Worm (Caenorhabditis elegans): ENCODE data around the gene H17B01.2.
"Not testable (repeated sequence)": the region's sequence is repeated elsewhere in the genome, so short reads cannot be mapped to it uniquely, and the experiment has no call there.

The H17B01.2 gene

ce11 chrII:1441479-1441878, 28.9 kb upstream of the H17B01.2 start:
- no peak for TF ChIP-seq ztf-11 (tag; optimal IDR thresholded peaks at IDR 0.05)
- no peak for TF ChIP-seq pha-4 (tag; optimal IDR thresholded peaks at IDR 0.05)
- no peak for TF ChIP-seq nhr-12 (tag; optimal IDR thresholded peaks at IDR 0.05)
- TF ChIP-seq ces-1 (GFP tag; optimal IDR thresholded peaks at IDR 0.05): no peak
- TF ChIP-seq hlh-1 (tag; optimal IDR thresholded peaks at IDR 0.05): no peak
- TF ChIP-seq unc-62 (GFP tag; optimal IDR thresholded peaks at IDR 0.05): no peak
- TF ChIP-seq ceh-43 (GFP tag; optimal IDR thresholded peaks at IDR 0.05): no peak
- no peak for TF ChIP-seq flh-1 (GFP tag; optimal IDR thresholded peaks at IDR 0.05)
- TF ChIP-seq mep-1 (tag; optimal IDR thresholded peaks at IDR 0.05): no peak
- TF ChIP-seq sem-2 (GFP tag; optimal IDR thresholded peaks at IDR 0.05): no peak
- no peak for TF ChIP-seq snpc-4 (tag; optimal IDR thresholded peaks at IDR 0.05)
- no peak for TF ChIP-seq cnd-1 (tag; optimal IDR thresholded peaks at IDR 0.05)
- no peak for TF ChIP-seq sptf-1 (tag; optimal IDR thresholded peaks at IDR 0.05)
- TF ChIP-seq lsy-2 (tag; optimal IDR thresholded peaks at IDR 0.05): no peak
- no peak for TF ChIP-seq elt-1 (tag; optimal IDR thresholded peaks at IDR 0.05; ENCODE audit: borderline replicate concordance, insufficient read depth)
- no peak for TF ChIP-seq unc-120 (tag; optimal IDR thresholded peaks at IDR 0.05; ENCODE audit: poor library complexity, severe bottlenecking)
- no peak for TF ChIP-seq ceh-39 (tag; optimal IDR thresholded peaks at IDR 0.05)
- no peak for TF ChIP-seq blmp-1 (tag; optimal IDR thresholded peaks at IDR 0.05)
- no peak for TF ChIP-seq tbx-8 (GFP tag; optimal IDR thresholded peaks at IDR 0.05)
- no peak for TF ChIP-seq lin-32 (GFP tag; optimal IDR thresholded peaks at IDR 0.05)

ce11 chrII:1444911-1445310, 25.5 kb upstream of the H17B01.2 start, which contains the start of gene scl-17:
scl-17 (plus strand) TSS chrII:1445211.
- TF ChIP-seq tbx-8 (GFP tag; optimal IDR thresholded peaks at IDR 0.05) (no peak), nhr-28 (tag; optimal IDR thresholded peaks at IDR 0.05) (no peak)

- TF ChIP-seq tbx-8 (GFP tag; optimal IDR thresholded peaks at IDR 0.05); ceh-43 (GFP tag; optimal IDR thresholded peaks at IDR 0.05); nhr-28 (tag; optimal IDR thresholded peaks at IDR 0.05): not testable (repeated sequence)
Observed at ce11 chrII:1446696-1447293, 23.6 kb upstream of the H17B01.2 start, which contains the start of gene Y51H7C.12. Y51H7C.12 (minus strand) TSS chrII:1446746.

DNA sequence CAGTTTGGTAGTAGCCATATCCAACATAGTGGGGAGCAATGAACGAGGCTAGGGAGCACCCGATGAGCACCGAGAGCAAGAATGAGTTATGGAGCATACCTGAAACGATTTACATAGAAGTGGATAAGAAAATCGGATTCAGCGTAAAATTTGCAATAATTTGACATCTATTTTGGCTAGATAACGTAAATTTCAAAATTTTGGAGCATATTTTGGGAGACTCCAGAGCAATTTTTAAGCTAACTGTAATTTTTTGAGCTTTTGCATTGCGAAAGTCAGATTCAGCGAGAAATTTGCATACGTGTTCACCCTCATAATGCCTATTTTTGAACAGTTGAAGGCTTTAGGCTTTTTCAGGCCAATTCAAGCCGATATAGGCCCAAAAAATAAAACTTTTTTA, 3.9 kb upstream of the H17B01.2 start, which contains the start of gene Y51H7C.13:
Gene Y51H7C.13 (minus strand): TSS at position 101 of the 400 bp plus-strand sequence.
- no peak for TF ChIP-seq drap-1 (GFP tag; optimal IDR thresholded peaks at IDR 0.05)
- TF ChIP-seq zip-8 (tag; optimal IDR thresholded peaks at IDR 0.05): no peak

ce11 chrII:1467711-1468110, 2.7 kb upstream of the H17B01.2 start, which contains the start of gene Y51H7C.1:
Y51H7C.1 (plus strand) TSS chrII:1467727.
- TF ChIP-seq M03D4.4, nhr-237, unc-39 (tag; optimal IDR thresholded peaks at IDR 0.05): not testable (repeated sequence)

ce11 chrII:1473481-1473880, 3.1 kb downstream of the H17B01.2 start, which contains the start of gene H17B01.5:
H17B01.5 (minus strand) TSS chrII:1473581.
- TF ChIP-seq sptf-1 (tag; optimal IDR thresholded peaks at IDR 0.05) (no peak), lsy-2 (tag; optimal IDR thresholded peaks at IDR 0.05) (no peak), ztf-11 (tag; optimal IDR thresholded peaks at IDR 0.05) (no peak), cnd-1 (tag; optimal IDR thresholded peaks at IDR 0.05) (no peak), tbx-8 (GFP tag; optimal IDR thresholded peaks at IDR 0.05) (no peak), ham-2 (GFP tag; optimal IDR thresholded peaks at IDR 0.05) (no peak), sem-2 (GFP tag; optimal IDR thresholded peaks at IDR 0.05) (no peak), ceh-39 (tag; optimal IDR thresholded peaks at IDR 0.05) (no peak), blmp-1 (tag; optimal IDR thresholded peaks at IDR 0.05) (no peak), lin-32 (GFP tag; optimal IDR thresholded peaks at IDR 0.05) (no peak), flh-1 (GFP tag; optimal IDR thresholded peaks at IDR 0.05) (no peak), nhr-2 (tag; optimal IDR thresholded peaks at IDR 0.05) (no peak), snpc-4 (tag; optimal IDR thresholded peaks at IDR 0.05) (no peak), mep-1 (tag; optimal IDR thresholded peaks at IDR 0.05) (no peak), ceh-43 (GFP tag; optimal IDR thresholded peaks at IDR 0.05) (no peak), unc-62 (GFP tag; optimal IDR thresholded peaks at IDR 0.05) (no peak), elt-3 (tag; optimal IDR thresholded peaks at IDR 0.05) (no peak)

All from whole organism, mixed stage, embryonic.